Worm (Caenorhabditis elegans) whole organism, early embryonic: Measurements from ENCODE around the gene mboa-7.

Source experiments
- B0310.2 ChIP-seq: sonication (generic microtip); optimal IDR thresholded peaks from 2 replicates; lab custom pipeline; 2016; ENCODE audit warnings: mild to moderate bottlenecking, missing genetic modification characterization, missing compliant biosample characterization
- aly-1 ChIP-seq: sonication (generic microtip); optimal IDR thresholded peaks from 2 replicates; lab custom pipeline; 2016; ENCODE audit warnings: missing genetic modification characterization, missing compliant biosample characterization
- ama-1 ChIP-seq: fragments of 150-350 bp; optimal IDR thresholded peaks from 2 replicates; lab custom pipeline; 2014
- flt-1 ChIP-seq: fragments of 200-800 bp; sonication (Bioruptor generic); IDR thresholded peaks from 2 replicates; pipeline ENCODE4 v1.3.6; 2022; ENCODE audit warnings: missing genetic modification characterization, missing compliant biosample characterization
- hmbx-1 ChIP-seq: sonication (generic microtip); optimal IDR thresholded peaks from 2 replicates; lab custom pipeline; 2016; ENCODE audit warnings: mild to moderate bottlenecking, missing genetic modification characterization, missing compliant biosample characterization
- hnd-1 ChIP-seq: sonication (generic microtip); optimal IDR thresholded peaks from 2 replicates; lab custom pipeline; 2016; ENCODE audit warnings: missing genetic modification characterization, missing compliant biosample characterization
- tbx-11 ChIP-seq: fragments of 200-800 bp; sonication (Bioruptor generic); IDR thresholded peaks from 2 replicates; pipeline ENCODE4 v1.3.6; 2022; ENCODE audit warnings: missing genetic modification characterization, missing compliant biosample characterization
- tbx-37 ChIP-seq: fragments of 200-800 bp; sonication (Bioruptor generic); conservative IDR thresholded peaks from 2 replicates; pipeline ENCODE4 v1.3.6; 2022; ENCODE audit warnings: missing genetic modification reagents, missing genetic modification characterization, missing compliant biosample characterization
- tra-4 ChIP-seq: sonication (generic microtip); optimal IDR thresholded peaks from 2 replicates; lab custom pipeline; 2017; ENCODE audit warnings: missing genetic modification characterization, missing compliant biosample characterization

DNA sequence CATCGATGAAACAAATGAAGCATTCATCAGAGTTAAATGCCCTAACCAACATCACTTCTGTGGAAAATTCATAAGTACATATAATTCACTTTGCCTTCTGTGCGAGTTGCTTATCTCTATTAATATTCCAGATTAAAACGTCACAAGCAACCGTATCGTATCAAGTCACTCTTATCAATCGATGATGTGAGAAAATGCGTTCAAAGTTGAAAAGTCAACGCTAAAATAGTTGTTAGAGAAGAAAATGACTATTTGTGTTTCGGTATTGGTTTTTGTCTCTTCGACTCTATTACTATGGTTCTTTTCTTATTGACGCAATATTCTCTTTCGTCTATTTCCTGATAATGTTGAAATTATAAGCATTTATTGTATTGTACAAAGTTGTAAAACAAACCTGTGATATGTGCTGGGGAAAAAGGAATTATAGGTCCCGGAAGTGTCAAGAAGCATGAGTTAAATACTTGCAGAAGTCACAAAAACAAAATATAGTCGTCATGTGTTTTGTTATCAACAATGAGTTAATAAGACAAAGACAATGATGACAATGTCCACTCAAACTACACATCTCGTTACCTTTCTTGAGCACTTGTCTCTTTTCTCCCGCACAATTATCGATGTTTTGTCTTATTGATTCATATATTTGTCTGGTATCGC is 7.9 kb upstream of the mboa-7 start:
- TF ChIP-seq hmbx-1 (tag; lab: Kevin White, UChicago) (no peak), ama-1 (lab: Kevin White, UChicago) (no peak), B0310.2 (no peak), aly-1 (tag; lab: Kevin White, UChicago) (no peak), tbx-37 (GFP tag; lab: Robert Waterston, UW) (no peak), tra-4 (tag; lab: Kevin White, UChicago) (no peak), tbx-11 (GFP tag; lab: Robert Waterston, UW) (no peak), flt-1 (GFP tag; lab: Robert Waterston, UW) (no peak), hnd-1 (tag; lab: Kevin White, UChicago) (no peak)
